Fruit fly (Drosophila melanogaster) whole organism, embryonic: ENCODE data around the gene CG43346.

Source experiments
- CG6689 ChIP-seq: fragments of 200-800 bp; sonication (Bioruptor generic); IDR thresholded peaks from 2 replicates; pipeline ENCODE4 v1.3.6; 2022; ENCODE audit warnings: missing biosample characterization, missing genetic modification characterization
- ERR ChIP-seq: fragments of 200-800 bp; sonication (Bioruptor generic); optimal IDR thresholded peaks from 2 replicates; lab custom pipeline; 2016; ENCODE audit warnings: missing biosample characterization, missing genetic modification characterization
- HmgZ ChIP-seq: fragments of 200-800 bp; sonication (Bioruptor generic); optimal IDR thresholded peaks from 2 replicates; lab custom pipeline; 2018; ENCODE audit warnings: missing biosample characterization, mild to moderate bottlenecking, missing genetic modification characterization
- ara ChIP-seq: fragments of 200-800 bp; sonication (Bioruptor generic); IDR thresholded peaks from 2 replicates; pipeline ENCODE4 v1.3.6; 2022; ENCODE audit warnings: missing biosample characterization, missing genetic modification characterization
- bowl ChIP-seq: fragments of 200-800 bp; sonication (Bioruptor generic); IDR thresholded peaks from 2 replicates; pipeline ENCODE4 v1.3.6; 2022; ENCODE audit warnings: missing biosample characterization, missing genetic modification characterization
- dmrt11E ChIP-seq: fragments of 200-800 bp; sonication (Bioruptor generic); optimal IDR thresholded peaks from 3 replicates; lab custom pipeline; 2018; ENCODE audit warnings: missing biosample characterization, mild to moderate bottlenecking, missing genetic modification characterization, moderate library complexity
- odd ChIP-seq: fragments of 200-800 bp; sonication (Bioruptor generic); optimal IDR thresholded peaks from 2 replicates; lab custom pipeline; 2017; ENCODE audit warnings: missing biosample characterization, mild to moderate bottlenecking, missing genetic modification characterization
- pum ChIP-seq: fragments of 200-800 bp; sonication (Bioruptor generic); optimal IDR thresholded peaks from 2 replicates; lab custom pipeline; 2016; ENCODE audit warnings: missing biosample characterization, missing genetic modification characterization
- ro ChIP-seq: fragments of 200-800 bp; sonication (Bioruptor generic); IDR thresholded peaks from 2 replicates; pipeline ENCODE4 v1.3.6; 2022; ENCODE audit warnings: missing biosample characterization, missing genetic modification characterization
- ttk ChIP-seq: fragments of 200-800 bp; sonication (Bioruptor generic); IDR thresholded peaks from 2 replicates; pipeline ENCODE4 v2.1.2; 2022; ENCODE audit warnings: missing biosample characterization, missing genetic modification characterization

dm6 chr2L:21197178-21197577 lies 28.8 kb upstream of the CG43346 start:
- no peak for TF ChIP-seq CG6689 (GFP tag; lab: Robert Waterston, UW)
- TF ChIP-seq dmrt11E = no peak
- no peak for TF ChIP-seq odd (GFP tag; lab: Kevin White, UChicago)
- no peak for TF ChIP-seq HmgZ (tag; lab: Kevin White, UChicago)
- no peak for TF ChIP-seq ara
- TF ChIP-seq ro (GFP tag; lab: Robert Waterston, UW) = no peak
- TF ChIP-seq ttk (GFP tag; lab: Robert Waterston, UW) = no peak
- TF ChIP-seq bowl (GFP tag; lab: Robert Waterston, UW) = no peak
- no peak for TF ChIP-seq ERR (GFP tag; lab: Kevin White, UChicago)
- no peak for TF ChIP-seq pum (GFP tag; lab: Kevin White, UChicago)
